Fruit fly (Drosophila melanogaster): ENCODE data around the gene CG12715.
A peak's percentile ranks its signal among the peaks of the same experiment; 100 is the strongest.

The CG12715 gene

dm6 chrX:13089920-13090655 is 35.0 kb upstream of the CG12715 start, which contains the start of gene hep:
Gene hep (minus strand): TSS chrX:13090434.
- TF ChIP-seq CG12768 (GFP tag; optimal IDR thresholded peaks at IDR 0.05) = no peak
- TF ChIP-seq CG33017 (tag; optimal IDR thresholded peaks at IDR 0.05) = no peak
- no peak for TF ChIP-seq Hr96 (GFP tag; optimal IDR thresholded peaks at IDR 0.05)
- peak; percentile 11 for TF ChIP-seq cic (GFP tag; optimal IDR thresholded peaks at IDR 0.05)
- peak; percentile 36 for TF ChIP-seq Mnt (GFP tag; optimal IDR thresholded peaks at IDR 0.05)
- peak; percentile 40 for TF ChIP-seq pad (GFP tag; optimal IDR thresholded peaks at IDR 0.05)
- TF ChIP-seq cnc (optimal IDR thresholded peaks at IDR 0.05) = no peak
- peak; percentile 23 for TF ChIP-seq bab1 (GFP tag; optimal IDR thresholded peaks at IDR 0.05)
- peak; percentile 21 for TF ChIP-seq tj (GFP tag; optimal IDR thresholded peaks at IDR 0.05)
- TF ChIP-seq Crg-1 (GFP tag; optimal IDR thresholded peaks at IDR 0.05) = peak; percentile 4

dm6 chrX:13089375-13089774 is 34.2 kb upstream of the CG12715 start:
- TF ChIP-seq ovo (GFP tag; optimal IDR thresholded peaks at IDR 0.05) (peak; percentile 18), CG12768 (GFP tag; optimal IDR thresholded peaks at IDR 0.05) (no peak), Mnt (GFP tag; optimal IDR thresholded peaks at IDR 0.05) (no peak), Clk (GFP tag; optimal IDR thresholded peaks at IDR 0.05) (no peak), CG7045 (GFP tag; optimal IDR thresholded peaks at IDR 0.05) (no peak)

- TF ChIP-seq ovo (GFP tag; optimal IDR thresholded peaks at IDR 0.05) (peak; percentile 10), Mnt (GFP tag; optimal IDR thresholded peaks at IDR 0.05) (peak; percentile 3), CG5204 (GFP tag; optimal IDR thresholded peaks at IDR 0.05) (peak; percentile 3), CG12768 (GFP tag; optimal IDR thresholded peaks at IDR 0.05) (no peak), CG33017 (tag; optimal IDR thresholded peaks at IDR 0.05) (no peak), cic (GFP tag; optimal IDR thresholded peaks at IDR 0.05) (peak; percentile 36), toe (GFP tag; optimal IDR thresholded peaks at IDR 0.05) (no peak)
These were observed 33.1 kb upstream of the CG12715 start for dm6 chrX:13088025-13088805.

- TF ChIP-seq Mnt (GFP tag; optimal IDR thresholded peaks at IDR 0.05) (no peak), bab1 (GFP tag; optimal IDR thresholded peaks at IDR 0.05) (peak; percentile 43), tj (GFP tag; optimal IDR thresholded peaks at IDR 0.05) (peak; percentile 11), pad (GFP tag; optimal IDR thresholded peaks at IDR 0.05) (peak; percentile 0), cic (GFP tag; optimal IDR thresholded peaks at IDR 0.05) (peak; percentile 40)
These were observed 32.3 kb upstream of the CG12715 start for dm6 chrX:13087333-13087828.

- TF ChIP-seq CG33017 (tag; optimal IDR thresholded peaks at IDR 0.05) (no peak), CG7101 (tag; optimal IDR thresholded peaks at IDR 0.05) (no peak), ovo (GFP tag; optimal IDR thresholded peaks at IDR 0.05) (no peak), Hr96 (GFP tag; optimal IDR thresholded peaks at IDR 0.05) (no peak), CG1620 (GFP tag; optimal IDR thresholded peaks at IDR 0.05) (no peak), tj (GFP tag; optimal IDR thresholded peaks at IDR 0.05) (no peak), Mnt (GFP tag; optimal IDR thresholded peaks at IDR 0.05) (no peak), CG7045 (GFP tag; optimal IDR thresholded peaks at IDR 0.05) (no peak), CG12768 (GFP tag; optimal IDR thresholded peaks at IDR 0.05) (no peak), kay (GFP tag; ENCODE audit: borderline replicate concordance) (no peak)
These were observed 31.4 kb downstream of the CG12715 start for dm6 chrX:13023777-13024176.

DNA sequence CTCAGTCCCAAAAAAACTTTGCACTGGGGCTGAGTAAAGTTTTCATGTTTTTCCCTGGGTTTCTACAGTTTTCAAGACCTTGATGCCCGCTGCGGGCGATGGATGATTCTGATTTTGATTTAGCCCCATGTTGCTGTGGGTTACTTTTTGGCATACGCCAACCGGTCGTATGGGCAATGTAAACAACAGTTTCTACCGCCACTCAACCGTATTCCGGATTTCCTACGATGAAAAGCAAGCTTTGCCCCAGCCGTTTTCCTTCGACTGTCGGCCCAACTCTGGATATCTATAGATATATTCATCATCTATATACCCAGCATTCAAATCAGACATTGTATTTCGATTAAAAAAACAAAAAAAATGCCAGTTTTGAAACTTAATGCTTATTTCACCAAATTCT is 33.2 kb downstream of the CG12715 start, which contains the start of gene CG2209:
Gene CG2209 (plus strand): TSS at position 301 of the 400 bp plus-strand sequence.
- TF ChIP-seq bab1 (GFP tag; optimal IDR thresholded peaks at IDR 0.05) (no peak), cic (GFP tag; optimal IDR thresholded peaks at IDR 0.05) (no peak), CG7045 (GFP tag; optimal IDR thresholded peaks at IDR 0.05) (no peak), CG12768 (GFP tag; optimal IDR thresholded peaks at IDR 0.05) (no peak), kay (GFP tag; ENCODE audit: borderline replicate concordance) (no peak), Clk (GFP tag; optimal IDR thresholded peaks at IDR 0.05) (no peak), CG1620 (GFP tag; optimal IDR thresholded peaks at IDR 0.05) (no peak)

- TF ChIP-seq Clk (GFP tag; optimal IDR thresholded peaks at IDR 0.05) = no peak
- no peak for TF ChIP-seq cnc (optimal IDR thresholded peaks at IDR 0.05)
- TF ChIP-seq CG7101 (tag; optimal IDR thresholded peaks at IDR 0.05) = no peak
- TF ChIP-seq Hr96 (GFP tag; optimal IDR thresholded peaks at IDR 0.05) = no peak
- no peak for TF ChIP-seq CG1620 (GFP tag; optimal IDR thresholded peaks at IDR 0.05)
- TF ChIP-seq CG33017 (tag; optimal IDR thresholded peaks at IDR 0.05) = no peak
- TF ChIP-seq tj (GFP tag; optimal IDR thresholded peaks at IDR 0.05) = no peak
- TF ChIP-seq CG7045 (GFP tag; optimal IDR thresholded peaks at IDR 0.05) = no peak
- no peak for TF ChIP-seq cic (GFP tag; optimal IDR thresholded peaks at IDR 0.05)
- no peak for TF ChIP-seq pad (GFP tag; optimal IDR thresholded peaks at IDR 0.05)
- TF ChIP-seq bab1 (GFP tag; optimal IDR thresholded peaks at IDR 0.05) = no peak
- no peak for TF ChIP-seq toe (GFP tag; optimal IDR thresholded peaks at IDR 0.05)
- no peak for TF ChIP-seq CG14711 (tag; optimal IDR thresholded peaks at IDR 0.05)
These were observed 42.8 kb downstream of the CG12715 start for dm6 chrX:13012289-13012688.
